Worm (Caenorhabditis elegans): ENCODE data around the gene ZK1320.9.

Gene ZK1320.9

ce11 chrII:9652919-9653318 lies 33.6 kb downstream of the ZK1320.9 start, which contains the start of gene ZK1307.3:
Gene ZK1307.3 (minus strand): TSS chrII:9653019.
- no peak for TF ChIP-seq aly-2 (tag; optimal IDR thresholded peaks at IDR 0.05)
- no peak for TF ChIP-seq dmd-4 (tag; optimal IDR thresholded peaks at IDR 0.05)
- no peak for TF ChIP-seq ceh-16 (tag; optimal IDR thresholded peaks at IDR 0.05)
- TF ChIP-seq sma-9 (GFP tag; optimal IDR thresholded peaks at IDR 0.05) = no peak
- TF ChIP-seq sma-9 (tag; optimal IDR thresholded peaks at IDR 0.05) = no peak
- no peak for TF ChIP-seq nhr-6 (tag; optimal IDR thresholded peaks at IDR 0.05)

ce11 chrII:9651700-9652099 lies 34.8 kb downstream of the ZK1320.9 start, which contains the start of gene ZK1307.4:
Gene ZK1307.4 (minus strand): TSS chrII:9651800.
- TF ChIP-seq nhr-11 (tag; optimal IDR thresholded peaks at IDR 0.05) = no peak
- TF ChIP-seq snpc-4 (tag; optimal IDR thresholded peaks at IDR 0.05) = no peak
- no peak for TF ChIP-seq blmp-1 (tag; optimal IDR thresholded peaks at IDR 0.05; ENCODE audit: insufficient read depth)
- TF ChIP-seq nhr-237 (tag; optimal IDR thresholded peaks at IDR 0.05) = no peak
- no peak for TF ChIP-seq dmd-4 (tag; optimal IDR thresholded peaks at IDR 0.05)
- no peak for TF ChIP-seq elt-1 (tag; optimal IDR thresholded peaks at IDR 0.05)
- no peak for TF ChIP-seq nhr-12 (tag; optimal IDR thresholded peaks at IDR 0.05)
- no peak for TF ChIP-seq ama-1 (optimal IDR thresholded peaks at IDR 0.05)
- no peak for TF ChIP-seq nhr-77 (tag; optimal IDR thresholded peaks at IDR 0.05)
- TF ChIP-seq lin-39 (tag; optimal IDR thresholded peaks at IDR 0.05) = no peak

ce11 chrII:9649191-9649590 lies 37.3 kb downstream of the ZK1320.9 start, which contains the start of gene ZK1307.9:
Gene ZK1307.9 (plus strand): TSS chrII:9649491.
- TF ChIP-seq snpc-4 (tag; optimal IDR thresholded peaks at IDR 0.05) (no peak), nhr-10 (tag; optimal IDR thresholded peaks at IDR 0.05) (no peak), mdl-1 (tag; optimal IDR thresholded peaks at IDR 0.05) (no peak), skn-1 (tag; optimal IDR thresholded peaks at IDR 0.05) (no peak)

- TF ChIP-seq nhr-77 (tag; optimal IDR thresholded peaks at IDR 0.05) (no peak), ztf-11 (tag; optimal IDR thresholded peaks at IDR 0.05) (no peak), ZK546.5 (tag; optimal IDR thresholded peaks at IDR 0.05) (no peak), gmeb-1 (tag; optimal IDR thresholded peaks at IDR 0.05) (no peak), ztf-1 (GFP tag; conservative IDR thresholded peaks at IDR 0.05) (no peak), R02D3.7 (tag; optimal IDR thresholded peaks at IDR 0.05) (no peak), dmd-4 (tag; optimal IDR thresholded peaks at IDR 0.05) (no peak), nhr-12 (tag; optimal IDR thresholded peaks at IDR 0.05) (no peak), nhr-237 (tag; optimal IDR thresholded peaks at IDR 0.05) (no peak), ama-1 (optimal IDR thresholded peaks at IDR 0.05) (no peak), unc-55 (GFP tag; optimal IDR thresholded peaks at IDR 0.05) (peak; percentile 33), lin-39 (tag; optimal IDR thresholded peaks at IDR 0.05) (no peak), snpc-4 (tag; optimal IDR thresholded peaks at IDR 0.05) (no peak), crh-2 (tag; optimal IDR thresholded peaks at IDR 0.05) (peak; percentile 21), nhr-129 (tag; optimal IDR thresholded peaks at IDR 0.05) (peak; percentile 27), Y55F3AM.14 (GFP tag; optimal IDR thresholded peaks at IDR 0.05) (no peak), aly-2 (tag; optimal IDR thresholded peaks at IDR 0.05) (no peak), nhr-25 (tag; optimal IDR thresholded peaks at IDR 0.05) (no peak), ztf-4 (tag; optimal IDR thresholded peaks at IDR 0.05) (no peak), blmp-1 (tag; optimal IDR thresholded peaks at IDR 0.05; ENCODE audit: insufficient read depth) (no peak), lin-13 (GFP tag; optimal IDR thresholded peaks at IDR 0.05) (no peak), elt-3 (tag; optimal IDR thresholded peaks at IDR 0.05) (no peak), skn-1 (tag; optimal IDR thresholded peaks at IDR 0.05) (no peak), sma-9 (GFP tag; optimal IDR thresholded peaks at IDR 0.05) (peak; percentile 32), sma-9 (tag; optimal IDR thresholded peaks at IDR 0.05) (no peak), unc-39 (tag; optimal IDR thresholded peaks at IDR 0.05) (no peak), mdl-1 (tag; optimal IDR thresholded peaks at IDR 0.05) (no peak), unc-62 (GFP tag; optimal IDR thresholded peaks at IDR 0.05) (no peak), fos-1 (tag; optimal IDR thresholded peaks at IDR 0.05) (peak; percentile 16), lin-11 (tag; optimal IDR thresholded peaks at IDR 0.05) (no peak), elt-1 (tag; optimal IDR thresholded peaks at IDR 0.05) (no peak), mab-5 (tag; optimal IDR thresholded peaks at IDR 0.05) (no peak), C34F6.9 (tag; optimal IDR thresholded peaks at IDR 0.05) (peak; percentile 82), peb-1 (tag; optimal IDR thresholded peaks at IDR 0.05) (no peak), lsy-2 (tag; optimal IDR thresholded peaks at IDR 0.05) (peak in 1 of 2 experiments; percentile 34)
These were observed 39.3 kb downstream of the ZK1320.9 start, which contains the start of gene sqv-8 for ce11 chrII:9646928-9647838. Gene sqv-8 (plus strand): TSS chrII:9646978.

All from whole organism, L2 larva.